Fruit fly (Drosophila melanogaster): Measurements from ENCODE around the gene CG12219.

The CG12219 gene

DNA sequence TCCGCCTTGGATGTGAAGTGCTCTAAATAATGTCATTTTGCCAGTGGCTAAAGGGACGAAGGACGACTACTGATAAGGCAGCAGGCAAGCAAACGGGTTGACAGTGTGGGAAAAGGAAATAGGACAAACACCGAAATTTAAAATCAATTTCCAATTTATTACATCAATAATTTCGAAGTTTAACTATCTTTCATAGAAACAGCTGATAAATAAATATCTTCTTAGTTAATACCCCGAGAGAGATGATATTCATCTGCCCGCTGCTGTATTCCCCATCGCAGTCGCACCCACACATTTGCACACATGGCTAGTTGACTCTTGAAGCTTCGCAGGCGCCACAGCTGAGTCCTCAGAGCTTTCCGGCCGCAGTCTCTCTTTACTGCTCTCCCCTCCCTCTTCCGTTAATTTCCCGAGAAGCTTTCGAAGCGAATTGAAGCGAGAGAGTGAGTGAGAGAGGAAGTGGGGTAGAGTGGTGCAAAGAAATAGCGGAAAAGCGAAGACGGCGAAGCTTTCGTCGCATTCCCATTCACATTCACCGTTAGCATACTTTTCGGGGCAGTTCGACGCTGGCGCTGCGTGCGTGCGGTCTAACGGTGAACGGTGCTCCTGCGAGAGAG lies 15.9 kb upstream of the CG12219 start (continued):
- TF ChIP-seq CG18476 (GFP tag; optimal IDR thresholded peaks at IDR 0.05) (peak; percentile 35), lmd (GFP tag; IDR thresholded peaks at IDR 0.05) (peak; percentile 70), CG32772 (GFP tag; IDR thresholded peaks at IDR 0.05) (peak; percentile 53), ato (GFP tag; IDR thresholded peaks at IDR 0.05; ENCODE audit: partially characterized antibody) (no peak), Aef1 (GFP tag; IDR thresholded peaks at IDR 0.05) (peak; percentile 62), CG11398 (GFP tag; optimal IDR thresholded peaks at IDR 0.05) (no peak), CG31388 (GFP tag; optimal IDR thresholded peaks at IDR 0.05) (no peak), CG6854 (GFP tag; optimal IDR thresholded peaks at IDR 0.05) (peak; percentile 63), CHES-1-like (GFP tag; optimal IDR thresholded peaks at IDR 0.05) (peak; percentile 29), CG16779 (GFP tag; IDR thresholded peaks at IDR 0.05) (no peak), CG10274 (GFP tag; optimal IDR thresholded peaks at IDR 0.05) (no peak), CG14667 (GFP tag; IDR thresholded peaks at IDR 0.05) (peak; percentile 27), B-H2 (GFP tag; optimal IDR thresholded peaks at IDR 0.05) (peak; percentile 33), CG33213 (GFP tag; optimal IDR thresholded peaks at IDR 0.05) (no peak), dan (GFP tag; IDR thresholded peaks at IDR 0.05) (no peak), jumu (GFP tag; optimal IDR thresholded peaks at IDR 0.05) (peak; percentile 20), Fer1 (GFP tag; optimal IDR thresholded peaks at IDR 0.05) (peak; percentile 89), CG11085 (GFP tag; IDR thresholded peaks at IDR 0.05) (peak; percentile 50; the same call in 1 of the 2 replicates), dimm (GFP tag; IDR thresholded peaks at IDR 0.05) (0 out of 2 replicates have a peak, but pooled peaks have one; percentile 29), H15 (GFP tag; IDR thresholded peaks at IDR 0.05) (peak; percentile 61; the same call in 2 of the 3 replicates), Dip2 (GFP tag; IDR thresholded peaks at IDR 0.05) (no peak), MTF-1 (GFP tag; optimal IDR thresholded peaks at IDR 0.05; ENCODE audit: borderline replicate concordance) (no peak)

DNA sequence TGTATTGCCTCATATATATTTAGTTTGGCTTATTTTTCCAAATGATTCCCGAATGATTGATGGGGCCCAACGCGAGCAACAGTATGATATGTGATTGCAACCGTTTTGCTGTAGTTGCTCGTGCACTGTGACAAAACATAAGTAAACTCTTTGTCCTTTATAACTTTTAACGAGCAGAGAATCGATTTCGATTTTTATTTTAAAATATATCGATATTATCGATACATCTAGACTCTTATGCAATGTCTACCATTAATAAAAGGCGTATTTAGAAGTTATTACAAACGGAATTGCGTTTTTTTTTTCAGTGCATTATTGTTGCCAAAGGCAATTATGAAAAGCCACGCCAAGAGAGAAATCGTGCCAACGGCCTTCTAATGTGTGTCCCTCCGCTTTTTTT lies 14.5 kb upstream of the CG12219 start:
- no peak for TF ChIP-seq Ssrp (tag; optimal IDR thresholded peaks at IDR 0.05)
- no peak for TF ChIP-seq Dbx (GFP tag; IDR thresholded peaks at IDR 0.05)
- TF ChIP-seq Hmx (GFP tag; optimal IDR thresholded peaks at IDR 0.05) = no peak
- no peak for TF ChIP-seq BtbVII (GFP tag; optimal IDR thresholded peaks at IDR 0.05)
- no peak for TF ChIP-seq Dip2 (GFP tag; IDR thresholded peaks at IDR 0.05)
- peak; percentile 61 for TF ChIP-seq sens (GFP tag)
- TF ChIP-seq CG30020 (tag; optimal IDR thresholded peaks at IDR 0.05) = no peak
- peak; percentile 54 for TF ChIP-seq Med (GFP tag)
- TF ChIP-seq ro (GFP tag; IDR thresholded peaks at IDR 0.05) = no peak
- no peak for TF ChIP-seq Kr (GFP tag; optimal IDR thresholded peaks at IDR 0.05)
- TF ChIP-seq CG11504 (tag; optimal IDR thresholded peaks at IDR 0.05) = peak; percentile 4
- TF ChIP-seq crp (GFP tag; optimal IDR thresholded peaks at IDR 0.05) = no peak
- no peak for TF ChIP-seq unpg (GFP tag; optimal IDR thresholded peaks at IDR 0.05)
- no peak for TF ChIP-seq CG3281 (GFP tag; optimal IDR thresholded peaks at IDR 0.05)
- no peak for TF ChIP-seq CG17328 (GFP tag; IDR thresholded peaks at IDR 0.05)
- no peak for TF ChIP-seq NC2β (GFP tag; optimal IDR thresholded peaks at IDR 0.05)
- TF ChIP-seq knrl (GFP tag; IDR thresholded peaks at IDR 0.05; ENCODE audit: partially characterized antibody) = no peak
- TF ChIP-seq twi (tag; optimal IDR thresholded peaks at IDR 0.05) = no peak
- TF ChIP-seq Atf6 (GFP tag; IDR thresholded peaks at IDR 0.05) = no peak
- no peak for TF ChIP-seq CG17912 (GFP tag; optimal IDR thresholded peaks at IDR 0.05)
